Fruit fly (Drosophila melanogaster): Measurements from ENCODE around the gene CG14562.

dm6 chr3L:21894100-21894499, 47.9 kb upstream of the CG14562 start:
- TF ChIP-seq CG8478 (optimal IDR thresholded peaks at IDR 0.05) (no peak), CTCF (optimal IDR thresholded peaks at IDR 0.05) (no peak)
